Worm (Caenorhabditis elegans) whole organism, early embryonic: ENCODE measurements around the gene F09E10.1.

Experiments used
- ama-1 ChIP-seq: fragments of 150-350 bp; optimal IDR thresholded peaks from 2 replicates; lab custom pipeline; 2014
- ceh-13 ChIP-seq: fragments of 200-800 bp; sonication (Bioruptor generic); optimal IDR thresholded peaks from 2 replicates; lab custom pipeline; 2018; ENCODE audit warnings: mild to moderate bottlenecking, missing genetic modification characterization, missing compliant biosample characterization
- ets-7 ChIP-seq: sonication (generic microtip); optimal IDR thresholded peaks from 2 replicates; lab custom pipeline; 2016; ENCODE audit warnings: missing genotype, missing genetic modification characterization, missing compliant biosample characterization
- flt-1 ChIP-seq: fragments of 200-800 bp; sonication (Bioruptor generic); IDR thresholded peaks from 2 replicates; pipeline ENCODE4 v1.3.6; 2022; ENCODE audit warnings: missing genetic modification characterization, missing compliant biosample characterization
- tbx-37 ChIP-seq: fragments of 200-800 bp; sonication (Bioruptor generic); conservative IDR thresholded peaks from 2 replicates; pipeline ENCODE4 v1.3.6; 2022; ENCODE audit warnings: missing genetic modification reagents, missing genetic modification characterization, missing compliant biosample characterization
- tra-4 ChIP-seq: sonication (generic microtip); optimal IDR thresholded peaks from 2 replicates; lab custom pipeline; 2017; ENCODE audit warnings: missing genetic modification characterization, missing compliant biosample characterization

- TF ChIP-seq tra-4 (tag; lab: Kevin White, UChicago) (no peak), ceh-13 (no peak), flt-1 (GFP tag; lab: Robert Waterston, UW) (no peak), ama-1 (lab: Kevin White, UChicago) (no peak), tbx-37 (GFP tag; lab: Robert Waterston, UW) (no peak), ets-7 (tag; lab: Kevin White, UChicago) (no peak)
Observed at ce11 chrX:1458793-1459192, 43.8 kb upstream of the F09E10.1 start, which contains the start of gene D1005.2.
